Worm (Caenorhabditis elegans) whole organism, midembryonic: ENCODE data around the gene snf-10.
A peak's percentile ranks its signal among the peaks of the same experiment; 100 is the strongest.

Source experiments
- T22C8.4 ChIP-seq: fragments of 200-800 bp; sonication (Bioruptor generic); IDR thresholded peaks from 2 replicates; pipeline ENCODE4 v1.3.6; 2022; ENCODE audit warnings: missing genetic modification characterization, missing compliant biosample characterization
- cog-1 ChIP-seq: sonication (generic microtip); optimal IDR thresholded peaks from 2 replicates; lab custom pipeline; 2016; ENCODE audit warnings: missing genetic modification characterization, missing compliant biosample characterization
- flt-1 ChIP-seq: fragments of 200-800 bp; sonication (Bioruptor generic); IDR thresholded peaks from 2 replicates; pipeline ENCODE4 v1.3.6; 2022; ENCODE audit warnings: missing genetic modification characterization, missing compliant biosample characterization
- klf-2 ChIP-seq: fragments of 200-800 bp; sonication (Bioruptor generic); conservative IDR thresholded peaks from 2 replicates; pipeline ENCODE4 v1.3.6; 2022; ENCODE audit warnings: missing genetic modification reagents, missing genetic modification characterization, missing compliant biosample characterization
- med-1 ChIP-seq: sonication (generic microtip); optimal IDR thresholded peaks from 2 replicates; lab custom pipeline; 2017; ENCODE audit warnings: missing genetic modification characterization, mild to moderate bottlenecking, missing compliant biosample characterization, antibody characterized with exemption, missing genetic modification reagents; ENCODE audit not compliant: insufficient read depth
- ref-1 ChIP-seq: fragments of 200-800 bp; sonication (Bioruptor generic); conservative IDR thresholded peaks from 2 replicates; pipeline ENCODE4 v1.3.6; 2022; ENCODE audit warnings: missing genetic modification reagents, missing genetic modification characterization, missing compliant biosample characterization
- tab-1 ChIP-seq: fragments of 200-800 bp; sonication (Bioruptor generic); IDR thresholded peaks from 2 replicates; pipeline ENCODE4 v1.3.6; 2022; ENCODE audit warnings: missing genetic modification characterization, missing compliant biosample characterization
- ztf-23 ChIP-seq: fragments of 200-800 bp; sonication (Bioruptor generic); IDR thresholded peaks from 2 replicates; pipeline ENCODE4 v1.3.6; 2022; ENCODE audit warnings: missing genetic modification reagents, missing genetic modification characterization, missing compliant biosample characterization
- ztf-29 ChIP-seq: fragments of 200-800 bp; sonication (Bioruptor generic); IDR thresholded peaks from 2 replicates; pipeline ENCODE4 v1.3.6; 2022; ENCODE audit warnings: missing genetic modification reagents, missing genetic modification characterization, missing compliant biosample characterization

Gene snf-10

ce11 chrV:10471007-10471406, 30.4 kb upstream of the snf-10 start:
- TF ChIP-seq T22C8.4 (GFP tag; lab: Robert Waterston, UW) (no peak), cog-1 (tag; lab: Kevin White, UChicago) (no peak), flt-1 (no peak), tab-1 (GFP tag; lab: Robert Waterston, UW) (no peak), ztf-23 (GFP tag; lab: Robert Waterston, UW) (no peak), ref-1 (GFP tag; lab: Robert Waterston, UW) (no peak), klf-2 (GFP tag; lab: Robert Waterston, UW) (no peak), ztf-29 (GFP tag; lab: Robert Waterston, UW) (no peak), med-1 (GFP tag; lab: Kevin White, UChicago) (no peak)

- no peak for TF ChIP-seq tab-1 (GFP tag; lab: Robert Waterston, UW)
- no peak for TF ChIP-seq flt-1
- TF ChIP-seq ztf-23 (GFP tag; lab: Robert Waterston, UW) = no peak
- no peak for TF ChIP-seq T22C8.4 (GFP tag; lab: Robert Waterston, UW)
- no peak for TF ChIP-seq med-1 (GFP tag; lab: Kevin White, UChicago)
- no peak for TF ChIP-seq klf-2 (GFP tag; lab: Robert Waterston, UW)
- TF ChIP-seq cog-1 (tag; lab: Kevin White, UChicago) = no peak
- no peak for TF ChIP-seq ref-1 (GFP tag; lab: Robert Waterston, UW)
- TF ChIP-seq ztf-29 (GFP tag; lab: Robert Waterston, UW) = no peak
These were observed 29.2 kb upstream of the snf-10 start for ce11 chrV:10469845-10470244.

- TF ChIP-seq ref-1 (GFP tag; lab: Robert Waterston, UW) = no peak
- no peak for TF ChIP-seq cog-1 (tag; lab: Kevin White, UChicago)
- TF ChIP-seq tab-1 (GFP tag; lab: Robert Waterston, UW) = no peak
- no peak for TF ChIP-seq ztf-23 (GFP tag; lab: Robert Waterston, UW)
- TF ChIP-seq med-1 (GFP tag; lab: Kevin White, UChicago) = no peak
- TF ChIP-seq flt-1 = no peak
- TF ChIP-seq T22C8.4 (GFP tag; lab: Robert Waterston, UW) = no peak
- TF ChIP-seq klf-2 (GFP tag; lab: Robert Waterston, UW) = no peak
- TF ChIP-seq ztf-29 (GFP tag; lab: Robert Waterston, UW) = no peak
These were observed 28.1 kb upstream of the snf-10 start for ce11 chrV:10468709-10469108.

DNA sequence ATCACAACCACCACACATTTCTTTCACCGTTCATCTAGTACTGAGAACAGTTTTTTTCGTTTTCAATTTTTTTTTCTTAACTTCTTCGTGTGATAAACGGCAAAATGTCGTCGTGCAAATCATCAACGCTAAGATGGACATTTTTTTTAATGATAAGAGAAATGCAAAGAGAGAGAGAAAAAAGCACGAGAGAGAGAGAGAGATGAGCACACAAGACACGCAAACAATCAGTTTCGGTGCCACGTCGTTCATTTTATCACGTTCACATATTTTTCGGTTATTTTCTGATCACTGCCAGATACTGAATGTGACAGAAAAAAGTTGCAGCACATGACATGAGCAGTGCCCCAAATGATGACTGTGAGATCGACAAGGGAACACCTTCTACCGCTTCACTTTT, 27.6 kb upstream of the snf-10 start, which contains the start of gene egl-9:
Gene egl-9, plus strand, starts transcription at position 328 of the 400 bp plus-strand sequence.
- TF ChIP-seq tab-1 (GFP tag; lab: Robert Waterston, UW) (no peak), cog-1 (tag; lab: Kevin White, UChicago) (no peak), T22C8.4 (GFP tag; lab: Robert Waterston, UW) (no peak), flt-1 (no peak), klf-2 (GFP tag; lab: Robert Waterston, UW) (no peak), ref-1 (GFP tag; lab: Robert Waterston, UW) (no peak), ztf-29 (GFP tag; lab: Robert Waterston, UW) (no peak), med-1 (GFP tag; lab: Kevin White, UChicago) (no peak), ztf-23 (GFP tag; lab: Robert Waterston, UW) (no peak)

DNA sequence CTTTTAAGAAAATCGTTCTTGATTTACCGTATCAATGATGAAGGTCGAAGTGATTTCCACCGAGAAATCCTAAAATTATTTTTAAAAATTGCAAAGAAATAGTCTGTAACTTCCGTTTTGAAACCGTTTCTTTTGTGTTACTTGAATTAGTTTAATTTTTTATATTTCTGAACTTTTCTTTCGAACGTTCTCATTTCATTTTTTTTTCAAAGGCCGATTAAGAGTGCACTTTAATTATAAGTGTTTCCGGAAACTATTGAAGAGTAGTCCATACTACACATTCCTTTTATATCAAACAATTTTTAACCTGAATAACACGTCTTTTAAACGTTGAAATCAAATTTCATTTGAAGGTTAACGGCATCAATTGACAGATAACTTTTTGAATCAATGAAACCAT, 27.0 kb upstream of the snf-10 start:
- TF ChIP-seq ztf-29 (GFP tag; lab: Robert Waterston, UW) = no peak
- no peak for TF ChIP-seq T22C8.4 (GFP tag; lab: Robert Waterston, UW)

DNA sequence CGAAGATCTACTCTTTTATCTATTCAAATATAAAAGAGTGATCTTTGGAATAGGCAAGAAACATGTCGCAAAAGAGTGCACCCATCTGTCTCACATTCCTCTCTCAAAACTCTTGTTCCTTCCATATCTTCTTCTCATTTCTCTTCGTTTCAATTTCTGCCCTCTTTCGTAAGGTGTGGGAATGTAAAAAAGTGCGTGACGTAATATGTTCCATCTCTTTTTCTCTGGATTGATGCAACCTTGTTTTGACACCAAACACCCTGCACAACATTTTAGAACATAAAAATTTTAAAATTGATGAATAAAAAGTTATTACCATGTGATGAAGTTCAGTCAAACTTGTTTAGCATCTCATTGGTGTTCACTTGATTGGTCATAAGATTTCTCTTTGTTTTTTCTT, 26.5 kb upstream of the snf-10 start:
- TF ChIP-seq ztf-23 (GFP tag; lab: Robert Waterston, UW) (no peak), klf-2 (GFP tag; lab: Robert Waterston, UW) (no peak), ztf-29 (GFP tag; lab: Robert Waterston, UW) (no peak), T22C8.4 (GFP tag; lab: Robert Waterston, UW) (no peak), ref-1 (GFP tag; lab: Robert Waterston, UW) (no peak), tab-1 (GFP tag; lab: Robert Waterston, UW) (no peak), flt-1 (no peak), med-1 (GFP tag; lab: Kevin White, UChicago) (no peak), cog-1 (tag; lab: Kevin White, UChicago) (no peak)

ce11 chrV:10466607-10467092, 26.0 kb upstream of the snf-10 start:
- TF ChIP-seq T22C8.4 (GFP tag; lab: Robert Waterston, UW) (no peak), ref-1 (GFP tag; lab: Robert Waterston, UW) (no peak), klf-2 (GFP tag; lab: Robert Waterston, UW) (no peak), ztf-23 (GFP tag; lab: Robert Waterston, UW) (0 out of 2 replicates have a peak, but pooled peaks have one; percentile 50), flt-1 (peak; percentile 72), med-1 (GFP tag; lab: Kevin White, UChicago) (no peak), tab-1 (GFP tag; lab: Robert Waterston, UW) (no peak), ztf-29 (GFP tag; lab: Robert Waterston, UW) (peak; percentile 38; the same call in 1 of the 2 replicates), cog-1 (tag; lab: Kevin White, UChicago) (peak; percentile 93)

ce11 chrV:10465478-10465877, 24.9 kb upstream of the snf-10 start:
- no peak for TF ChIP-seq ztf-29 (GFP tag; lab: Robert Waterston, UW)
- TF ChIP-seq med-1 (GFP tag; lab: Kevin White, UChicago) = no peak
- TF ChIP-seq flt-1 = no peak
- TF ChIP-seq ztf-23 (GFP tag; lab: Robert Waterston, UW) = no peak
- no peak for TF ChIP-seq cog-1 (tag; lab: Kevin White, UChicago)
- no peak for TF ChIP-seq klf-2 (GFP tag; lab: Robert Waterston, UW)
- no peak for TF ChIP-seq tab-1 (GFP tag; lab: Robert Waterston, UW)
- TF ChIP-seq T22C8.4 (GFP tag; lab: Robert Waterston, UW) = no peak
- no peak for TF ChIP-seq ref-1 (GFP tag; lab: Robert Waterston, UW)

DNA sequence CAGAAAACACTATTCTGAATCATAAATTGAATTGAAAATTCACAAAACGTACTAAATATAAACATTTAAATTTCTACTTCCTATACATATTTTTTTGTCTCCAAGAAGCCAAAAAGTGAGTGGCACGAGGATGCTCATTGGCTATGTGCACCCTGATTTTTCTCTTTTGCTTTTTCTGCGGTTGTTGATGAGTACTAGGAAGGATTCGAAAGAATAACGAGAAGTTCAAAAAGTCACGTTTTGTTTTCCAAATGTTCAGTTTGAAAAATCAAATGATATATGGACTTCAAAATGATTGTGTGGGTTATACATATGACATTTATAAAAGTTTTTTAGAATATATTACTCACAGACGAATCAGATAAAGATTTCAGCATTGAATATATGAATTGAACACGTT, 24.1 kb upstream of the snf-10 start:
- TF ChIP-seq tab-1 (GFP tag; lab: Robert Waterston, UW) = no peak
- no peak for TF ChIP-seq ztf-23 (GFP tag; lab: Robert Waterston, UW)
- no peak for TF ChIP-seq cog-1 (tag; lab: Kevin White, UChicago)
- TF ChIP-seq flt-1 = no peak
- no peak for TF ChIP-seq klf-2 (GFP tag; lab: Robert Waterston, UW)
- no peak for TF ChIP-seq ztf-29 (GFP tag; lab: Robert Waterston, UW)
- no peak for TF ChIP-seq med-1 (GFP tag; lab: Kevin White, UChicago)
- TF ChIP-seq T22C8.4 (GFP tag; lab: Robert Waterston, UW) = no peak
- TF ChIP-seq ref-1 (GFP tag; lab: Robert Waterston, UW) = no peak
